Worm (Caenorhabditis elegans): ENCODE measurements around the gene fbxa-167.

ce11 chrII:13677927-13678326, 36.6 kb downstream of the fbxa-167 start:
- TF ChIP-seq pes-1 (GFP tag; IDR thresholded peaks at IDR 0.05) (no peak), scrt-1 (GFP tag; IDR thresholded peaks at IDR 0.05) (no peak), flt-1 (GFP tag; IDR thresholded peaks at IDR 0.05) (no peak), ceh-13 (GFP tag; optimal IDR thresholded peaks at IDR 0.05) (no peak), B0310.2 (tag; optimal IDR thresholded peaks at IDR 0.05) (no peak), ceh-36 (tag; optimal IDR thresholded peaks at IDR 0.05) (no peak)
